Fruit fly (Drosophila melanogaster) whole organism, embryonic: Measurements from ENCODE around the gene Oatp30B.
A peak's percentile ranks its signal among the peaks of the same experiment; 100 is the strongest.

Experiments
- Abd-B ChIP-seq: fragments of 200-800 bp; sonication (Bioruptor generic); optimal IDR thresholded peaks from 2 replicates; lab custom pipeline; 2018; ENCODE audit warnings: missing biosample characterization, mild to moderate bottlenecking, missing genetic modification characterization, moderate library complexity
- Atf-2 ChIP-seq: fragments of 200-800 bp; sonication (Bioruptor generic); optimal IDR thresholded peaks from 2 replicates; lab custom pipeline; 2016; ENCODE audit warnings: missing biosample characterization, missing genetic modification characterization
- Atf3 ChIP-seq: fragments of 200-800 bp; sonication (Bioruptor generic); optimal IDR thresholded peaks from 3 replicates; lab custom pipeline; 2016; ENCODE audit warnings: missing biosample characterization, missing genetic modification characterization
- CG10959 ChIP-seq: fragments of 200-800 bp; sonication (Bioruptor generic); IDR thresholded peaks from 2 replicates; pipeline ENCODE4 v1.3.6; 2022; ENCODE audit warnings: missing biosample characterization, missing genetic modification characterization
- CG11085 ChIP-seq: fragments of 200-800 bp; sonication (Bioruptor generic); IDR thresholded peaks from 2 replicates; pipeline ENCODE4 v1.3.6; 2022; ENCODE audit warnings: missing biosample characterization, missing genetic modification characterization
- CG11398 ChIP-seq: fragments of 200-800 bp; sonication (Bioruptor generic); optimal IDR thresholded peaks from 2 replicates; lab custom pipeline; 2016; ENCODE audit warnings: missing biosample characterization, missing genetic modification characterization
- CG1233 ChIP-seq: fragments of 200-800 bp; sonication (Bioruptor generic); optimal IDR thresholded peaks from 4 replicates; lab custom pipeline; 2018; ENCODE audit warnings: missing biosample characterization, mild to moderate bottlenecking, missing genetic modification characterization
- CG12942 ChIP-seq: fragments of 200-800 bp; sonication (Bioruptor generic); optimal IDR thresholded peaks from 3 replicates; lab custom pipeline; 2016; ENCODE audit warnings: missing biosample characterization, missing genetic modification characterization
- CG13624 ChIP-seq: fragments of 200-800 bp; sonication (Bioruptor generic); optimal IDR thresholded peaks from 2 replicates; lab custom pipeline; 2016; ENCODE audit warnings: missing biosample characterization, missing genetic modification characterization
- CG14710 ChIP-seq: fragments of 200-800 bp; sonication (Bioruptor generic); optimal IDR thresholded peaks from 3 replicates; lab custom pipeline; 2019; ENCODE audit warnings: missing biosample characterization, mild to moderate bottlenecking, missing genetic modification characterization, moderate library complexity
- CG15514 ChIP-seq: fragments of 200-800 bp; sonication (Bioruptor generic); optimal IDR thresholded peaks from 3 replicates; lab custom pipeline; 2017; ENCODE audit warnings: missing biosample characterization, missing genetic modification characterization, mild to moderate bottlenecking, moderate library complexity, missing genetic modification reagents
- CG1792 ChIP-seq: fragments of 200-800 bp; sonication (Bioruptor generic); optimal IDR thresholded peaks from 2 replicates; lab custom pipeline; 2016; ENCODE audit warnings: missing biosample characterization, missing genetic modification characterization
- CG31441 ChIP-seq: fragments of 200-800 bp; sonication (Bioruptor generic); IDR thresholded peaks from 2 replicates; pipeline ENCODE4 v1.3.6; 2022; ENCODE audit warnings: missing biosample characterization, missing genetic modification characterization
- CG34422 ChIP-seq: fragments of 200-800 bp; sonication (Bioruptor generic); IDR thresholded peaks from 3 replicates; pipeline ENCODE4 v1.3.6; 2022; ENCODE audit warnings: missing biosample characterization, missing genetic modification characterization
- CG4707 ChIP-seq: fragments of 200-800 bp; sonication (Bioruptor generic); optimal IDR thresholded peaks from 2 replicates; lab custom pipeline; 2018; ENCODE audit warnings: missing biosample characterization, mild to moderate bottlenecking, missing genetic modification characterization, moderate library complexity
- CG5953 ChIP-seq: fragments of 200-800 bp; sonication (Bioruptor generic); IDR thresholded peaks from 2 replicates; pipeline ENCODE4 v1.3.6; 2022; ENCODE audit warnings: missing biosample characterization, missing genetic modification characterization
- CG6854 ChIP-seq: fragments of 200-800 bp; sonication (Bioruptor generic); optimal IDR thresholded peaks from 3 replicates; lab custom pipeline; 2017; ENCODE audit warnings: missing biosample characterization, mild to moderate bottlenecking, missing genetic modification characterization
- CG8281 ChIP-seq: fragments of 200-800 bp; sonication (Bioruptor generic); optimal IDR thresholded peaks from 2 replicates; lab custom pipeline; 2018; ENCODE audit warnings: missing biosample characterization, mild to moderate bottlenecking, missing genetic modification characterization, moderate library complexity
- CG8359 ChIP-seq: fragments of 200-800 bp; sonication (Bioruptor generic); optimal IDR thresholded peaks from 2 replicates; lab custom pipeline; 2017; ENCODE audit warnings: missing biosample characterization, mild to moderate bottlenecking, missing genetic modification characterization, borderline replicate concordance
- CG9727 ChIP-seq: fragments of 200-800 bp; sonication (Bioruptor generic); optimal IDR thresholded peaks from 3 replicates; lab custom pipeline; 2017; ENCODE audit warnings: missing biosample characterization, mild to moderate bottlenecking, missing genetic modification characterization
- CHES-1-like ChIP-seq: fragments of 200-800 bp; sonication (Bioruptor generic); optimal IDR thresholded peaks from 2 replicates; lab custom pipeline; 2016; ENCODE audit warnings: missing biosample characterization, missing genetic modification characterization
- Dad ChIP-seq: fragments of 200-800 bp; sonication (Bioruptor generic); optimal IDR thresholded peaks from 3 replicates; lab custom pipeline; 2016; ENCODE audit warnings: missing biosample characterization, missing genetic modification characterization
- Dip3 ChIP-seq: fragments of 200-800 bp; sonication (Bioruptor generic); optimal IDR thresholded peaks from 3 replicates; lab custom pipeline; 2016; ENCODE audit warnings: missing biosample characterization, missing genetic modification characterization
- Doc2 ChIP-seq: fragments of 200-800 bp; sonication (Bioruptor generic); IDR thresholded peaks from 2 replicates; pipeline ENCODE4 v1.3.6; 2022; ENCODE audit warnings: missing biosample characterization, missing genetic modification characterization
- E2f1 ChIP-seq: fragments of 200-800 bp; sonication (Bioruptor generic); IDR thresholded peaks from 2 replicates; pipeline ENCODE4 v1.3.6; 2022; ENCODE audit warnings: missing biosample characterization, missing genetic modification characterization
- Gug ChIP-seq: fragments of 200-800 bp; sonication (Bioruptor generic); IDR thresholded peaks from 4 replicates; pipeline ENCODE4 v1.3.6; 2022; ENCODE audit warnings: missing biosample characterization, missing genetic modification characterization
- Mes4 ChIP-seq: fragments of 200-800 bp; sonication (Bioruptor generic); optimal IDR thresholded peaks from 2 replicates; lab custom pipeline; 2016; ENCODE audit warnings: missing biosample characterization, missing genetic modification characterization
- NFAT ChIP-seq: fragments of 200-800 bp; sonication (Bioruptor generic); IDR thresholded peaks from 2 replicates; pipeline ENCODE4 v1.3.6; 2022; ENCODE audit warnings: missing biosample characterization, missing genetic modification characterization
- Nf-YC ChIP-seq: fragments of 200-800 bp; optimal IDR thresholded peaks from 3 replicates; lab custom pipeline; 2019; ENCODE audit warnings: missing biosample characterization, mild to moderate bottlenecking, missing genetic modification characterization, moderate library complexity
- Rfx ChIP-seq: fragments of 200-800 bp; sonication (Bioruptor generic); IDR thresholded peaks from 2 replicates; pipeline ENCODE4 v1.3.6; 2022; ENCODE audit warnings: missing biosample characterization, missing genetic modification characterization
- Xbp1 ChIP-seq: fragments of 200-800 bp; sonication (Bioruptor generic); optimal IDR thresholded peaks from 3 replicates; lab custom pipeline; 2016; ENCODE audit warnings: missing biosample characterization, mild to moderate bottlenecking, missing genetic modification characterization
- ab ChIP-seq: fragments of 200-800 bp; sonication (Bioruptor generic); optimal IDR thresholded peaks from 2 replicates; lab custom pipeline; 2016; ENCODE audit warnings: missing biosample characterization, missing genetic modification characterization
- ac ChIP-seq: fragments of 200-800 bp; sonication (Bioruptor generic); optimal IDR thresholded peaks from 3 replicates; lab custom pipeline; 2017; ENCODE audit warnings: missing biosample characterization, mild to moderate bottlenecking, missing genetic modification characterization
- bab2 ChIP-seq: fragments of 200-800 bp; sonication (Bioruptor generic); optimal IDR thresholded peaks from 2 replicates; lab custom pipeline; 2016; ENCODE audit warnings: missing biosample characterization, missing genetic modification characterization
- bowl ChIP-seq: fragments of 200-800 bp; sonication (Bioruptor generic); IDR thresholded peaks from 2 replicates; pipeline ENCODE4 v1.3.6; 2022; ENCODE audit warnings: missing biosample characterization, missing genetic modification characterization
- ci ChIP-seq: fragments of 200-800 bp; sonication (Bioruptor generic); IDR thresholded peaks from 3 replicates; pipeline ENCODE4 v1.3.6; 2022; ENCODE audit warnings: missing biosample characterization, missing genetic modification characterization
- croc ChIP-seq: fragments of 200-800 bp; sonication (Bioruptor generic); conservative IDR thresholded peaks from 3 replicates; pipeline ENCODE4 v1.3.6; 2022; ENCODE audit warnings: missing biosample characterization, missing genetic modification characterization
- cwo ChIP-seq: fragments of 200-800 bp; sonication (Bioruptor generic); optimal IDR thresholded peaks from 3 replicates; lab custom pipeline; 2017; ENCODE audit warnings: missing biosample characterization, missing genetic modification characterization, mild to moderate bottlenecking, moderate library complexity, missing genetic modification reagents
- en ChIP-seq: fragments of 200-800 bp; sonication (Bioruptor generic); optimal IDR thresholded peaks from 2 replicates; lab custom pipeline; 2016; ENCODE audit warnings: missing biosample characterization, missing genetic modification characterization
- lbe ChIP-seq: fragments of 200-800 bp; sonication (Bioruptor generic); optimal IDR thresholded peaks from 2 replicates; lab custom pipeline; 2016; ENCODE audit warnings: missing biosample characterization, mild to moderate bottlenecking, missing genetic modification characterization
- lilli ChIP-seq: fragments of 200-800 bp; sonication (Bioruptor generic); optimal IDR thresholded peaks from 3 replicates; lab custom pipeline; 2016; ENCODE audit warnings: missing biosample characterization, missing genetic modification characterization
- mirr ChIP-seq: fragments of 200-800 bp; sonication (Bioruptor generic); optimal IDR thresholded peaks from 3 replicates; lab custom pipeline; 2018; ENCODE audit warnings: missing biosample characterization, mild to moderate bottlenecking, missing genetic modification characterization
- nmo ChIP-seq: fragments of 200-800 bp; sonication (Bioruptor generic); optimal IDR thresholded peaks from 2 replicates; lab custom pipeline; 2018; ENCODE audit warnings: missing biosample characterization, mild to moderate bottlenecking, missing genetic modification characterization, moderate library complexity
- peb ChIP-seq: fragments of 200-800 bp; sonication (Bioruptor generic); IDR thresholded peaks from 2 replicates; pipeline ENCODE4 v1.3.6; 2022; ENCODE audit warnings: missing biosample characterization, missing genetic modification characterization
- phol ChIP-seq: fragments of 200-800 bp; sonication (Bioruptor generic); optimal IDR thresholded peaks from 3 replicates; lab custom pipeline; 2018; ENCODE audit warnings: missing biosample characterization, mild to moderate bottlenecking, missing genetic modification characterization, moderate library complexity
- pnt ChIP-seq: fragments of 200-800 bp; sonication (Bioruptor generic); optimal IDR thresholded peaks from 3 replicates; lab custom pipeline; 2016; ENCODE audit warnings: missing biosample characterization, missing genetic modification characterization
- pros ChIP-seq: fragments of 200-800 bp; sonication (Bioruptor generic); optimal IDR thresholded peaks from 3 replicates; lab custom pipeline; 2019; ENCODE audit warnings: missing biosample characterization, mild to moderate bottlenecking, missing genetic modification characterization, moderate library complexity
- pum ChIP-seq: fragments of 200-800 bp; sonication (Bioruptor generic); optimal IDR thresholded peaks from 2 replicates; lab custom pipeline; 2016; ENCODE audit warnings: missing biosample characterization, missing genetic modification characterization
- sob ChIP-seq: fragments of 200-800 bp; sonication (Bioruptor generic); IDR thresholded peaks from 2 replicates; pipeline ENCODE4 v1.3.6; 2022; ENCODE audit warnings: missing biosample characterization, missing genetic modification characterization
- tup ChIP-seq: fragments of 200-800 bp; sonication (Bioruptor generic); optimal IDR thresholded peaks from 2 replicates; lab custom pipeline; 2016; ENCODE audit warnings: missing biosample characterization, mild to moderate bottlenecking, missing genetic modification characterization, moderate library complexity
- yki ChIP-seq: fragments of >200 bp; optimal IDR thresholded peaks from 3 replicates; lab custom pipeline; 2018

Oatp30B gene

DNA sequence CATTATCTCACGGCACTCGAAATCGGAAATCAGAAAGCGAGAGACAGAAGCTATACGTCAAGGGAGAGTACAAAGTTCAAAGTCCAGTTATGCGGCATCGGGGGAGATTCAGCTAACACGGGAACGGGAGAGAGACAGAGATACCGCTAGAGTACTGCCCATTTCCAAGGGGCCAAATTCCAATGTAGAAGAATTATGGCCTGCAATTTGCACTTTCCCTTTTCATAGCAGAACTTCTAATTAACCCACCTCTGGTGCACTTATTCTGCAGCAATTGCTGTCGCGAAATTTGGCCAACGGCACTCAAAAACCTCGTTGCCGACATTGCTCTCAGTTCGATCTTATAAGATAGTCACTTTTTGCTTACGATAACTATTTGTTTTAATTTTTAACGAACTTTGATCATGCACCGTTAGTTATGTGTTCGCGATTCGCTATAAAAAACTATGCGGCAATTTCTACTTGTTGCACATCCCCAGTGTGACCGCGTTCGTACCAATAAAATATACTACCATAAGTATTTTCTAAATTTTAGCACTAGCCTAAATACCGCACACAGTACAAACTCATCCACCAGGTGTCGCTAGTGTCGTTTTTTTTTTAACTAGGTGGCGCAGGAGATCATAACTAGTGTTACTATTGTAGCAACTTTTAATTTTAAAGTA is 55.4 kb downstream of the Oatp30B start, which contains the start of gene Mtpalpha (continued):
- TF ChIP-seq peb (GFP tag; lab: Robert Waterston, UW) (no peak), bowl (GFP tag; lab: Robert Waterston, UW) (no peak; the same call in 1 of the 2 replicates), Xbp1 (GFP tag; lab: Kevin White, UChicago) (peak; percentile 75), CG1233 (GFP tag; lab: Kevin White, UChicago) (no peak), pros (GFP tag; lab: Kevin White, UChicago) (no peak), CG9727 (no peak), CG6854 (GFP tag; lab: Kevin White, UChicago) (peak; percentile 35), phol (tag; lab: Kevin White, UChicago) (peak; percentile 27), CG1792 (no peak), NFAT (GFP tag; lab: Robert Waterston, UW) (peak; percentile 62; the same call in 1 of the 2 replicates), CG4707 (peak; percentile 12), croc (GFP tag; lab: Robert Waterston, UW) (no peak), Rfx (GFP tag; lab: Robert Waterston, UW) (peak; percentile 76; the same call in 1 of the 2 replicates), mirr (peak; percentile 42), lilli (peak; percentile 61), E2f1 (GFP tag; lab: Robert Waterston, UW) (no peak), ac (GFP tag; lab: Kevin White, UChicago) (no peak), nmo (GFP tag; lab: Kevin White, UChicago) (peak; percentile 56), cwo (GFP tag; lab: Kevin White, UChicago) (no peak), tup (GFP tag; lab: Kevin White, UChicago) (no peak), CG5953 (GFP tag; lab: Robert Waterston, UW) (no peak), Gug (GFP tag; lab: Robert Waterston, UW) (0 out of 4 replicates have a peak, but pooled peaks have one; percentile 20), sob (GFP tag; lab: Robert Waterston, UW) (peak; percentile 39; the same call in 1 of the 2 replicates), Nf-YC (tag; lab: Kevin White, UChicago) (no peak), CG12942 (no peak), Dip3 (GFP tag; lab: Kevin White, UChicago) (no peak), CG11085 (GFP tag; lab: Robert Waterston, UW) (no peak), ab (GFP tag; lab: Kevin White, UChicago) (no peak), ci (GFP tag; lab: Robert Waterston, UW) (peak; percentile 76), CG8359 (GFP tag; lab: Kevin White, UChicago) (no peak), CHES-1-like (GFP tag; lab: Kevin White, UChicago) (peak; percentile 23), Doc2 (GFP tag; lab: Robert Waterston, UW) (no peak), lbe (GFP tag; lab: Kevin White, UChicago) (no peak), Dad (GFP tag; lab: Kevin White, UChicago) (no peak), bab2 (GFP tag; lab: Kevin White, UChicago) (peak; percentile 41), Atf3 (GFP tag; lab: Kevin White, UChicago) (no peak), Mes4 (GFP tag; lab: Kevin White, UChicago) (no peak), CG10959 (GFP tag; lab: Robert Waterston, UW) (no peak; the same call in 1 of the 2 replicates), CG15514 (peak; percentile 0), Abd-B (GFP tag; lab: Kevin White, UChicago) (no peak), en (GFP tag; lab: Kevin White, UChicago) (no peak), Atf-2 (no peak), CG14710 (tag; lab: Kevin White, UChicago) (peak; percentile 47), CG31441 (GFP tag; lab: Robert Waterston, UW) (no peak), CG8281 (tag; lab: Kevin White, UChicago) (no peak), yki (no peak), CG34422 (GFP tag; lab: Robert Waterston, UW) (peak; percentile 76), pnt (GFP tag; lab: Kevin White, UChicago) (peak; percentile 22), CG13624 (GFP tag; lab: Kevin White, UChicago) (peak; percentile 36), pum (peak; percentile 27), CG11398 (no peak)
